Worm (Caenorhabditis elegans) whole organism, mixed stage, embryonic: Measurements from ENCODE around the gene C34F11.5.

ENCODE experiments used
- ceh-43 ChIP-seq: fragments of 200-800 bp; sonication (Bioruptor generic); optimal IDR thresholded peaks from 2 replicates; lab custom pipeline; 2018; ENCODE audit warnings: mild to moderate bottlenecking, missing genetic modification characterization, moderate library complexity, missing compliant biosample characterization
- ceh-83 ChIP-seq: fragments of 200-800 bp; sonication (Bioruptor generic); optimal IDR thresholded peaks from 2 replicates; lab custom pipeline; 2018; ENCODE audit warnings: mild to moderate bottlenecking, missing genetic modification characterization, missing compliant biosample characterization
- elt-1 ChIP-seq: sonication (generic microtip); optimal IDR thresholded peaks from 2 replicates; lab custom pipeline; 2017; ENCODE audit warnings: missing genetic modification characterization, mild to moderate bottlenecking, missing compliant biosample characterization, antibody characterized with exemption, moderate library complexity, borderline replicate concordance; ENCODE audit not compliant: insufficient read depth
- elt-3 ChIP-seq: fragments of 150-350 bp; optimal IDR thresholded peaks from 2 replicates; lab custom pipeline; 2014; ENCODE audit warnings: missing biosample characterization, missing genetic modification characterization
- flh-1 ChIP-seq: fragments of 200-800 bp; sonication (Bioruptor generic); optimal IDR thresholded peaks from 2 replicates; lab custom pipeline; 2018; ENCODE audit warnings: mild to moderate bottlenecking, missing genetic modification characterization, moderate library complexity, missing compliant biosample characterization
- lin-32 ChIP-seq: fragments of 200-800 bp; sonication (Bioruptor generic); optimal IDR thresholded peaks from 2 replicates; lab custom pipeline; 2018; ENCODE audit warnings: mild to moderate bottlenecking, missing genetic modification characterization, missing compliant biosample characterization
- lsy-2 ChIP-seq: fragments of 150-350 bp; optimal IDR thresholded peaks from 2 replicates; lab custom pipeline; 2014; ENCODE audit warnings: missing biosample characterization, missing genetic modification characterization
- mab-5 ChIP-seq: fragments of 150-350 bp; optimal IDR thresholded peaks from 2 replicates; lab custom pipeline; 2014; ENCODE audit warnings: missing biosample characterization, missing genetic modification characterization
- mep-1 ChIP-seq: fragments of 150-350 bp; optimal IDR thresholded peaks from 2 replicates; lab custom pipeline; 2017; ENCODE audit warnings: missing biosample characterization, missing genetic modification reagents, missing genetic modification characterization, inconsistent platforms
- nhr-12 ChIP-seq: fragments of 150-350 bp; optimal IDR thresholded peaks from 2 replicates; lab custom pipeline; 2014; ENCODE audit warnings: missing biosample characterization, missing genetic modification characterization
- nhr-237 ChIP-seq: fragments of 150-350 bp; optimal IDR thresholded peaks from 2 replicates; lab custom pipeline; 2014; ENCODE audit warnings: missing biosample characterization, missing genetic modification characterization
- nhr-28 ChIP-seq: fragments of 150-350 bp; optimal IDR thresholded peaks from 2 replicates; lab custom pipeline; 2014; ENCODE audit warnings: missing biosample characterization, missing genetic modification characterization
- snpc-4 ChIP-seq: fragments of 150-350 bp; optimal IDR thresholded peaks from 2 replicates; lab custom pipeline; 2014; ENCODE audit warnings: missing biosample characterization, missing genetic modification characterization
- unc-39 ChIP-seq: fragments of 150-350 bp; optimal IDR thresholded peaks from 2 replicates; lab custom pipeline; 2014; ENCODE audit warnings: missing biosample characterization, missing genetic modification characterization

- TF ChIP-seq nhr-12 (tag; lab: Kevin White, UChicago) (no peak), elt-3 (no peak), ceh-83 (no peak), unc-39 (tag; lab: Kevin White, UChicago) (no peak), ceh-43 (GFP tag; lab: Kevin White, UChicago) (no peak), flh-1 (GFP tag; lab: Kevin White, UChicago) (no peak), nhr-237 (tag; lab: Kevin White, UChicago) (no peak), lin-32 (no peak), elt-1 (tag; lab: Kevin White, UChicago) (no peak), mep-1 (no peak), snpc-4 (tag; lab: Kevin White, UChicago) (no peak), lsy-2 (no peak), mab-5 (tag; lab: Kevin White, UChicago) (no peak), nhr-28 (no peak)
Observed at ce11 chrII:5163283-5163682, 32.3 kb upstream of the C34F11.5 start, which contains the start of gene srb-5.
